Worm (Caenorhabditis elegans) whole organism, L2 larva: ENCODE data around the gene F47B8.1.
"Not testable (repeated sequence)": the region's sequence is repeated elsewhere in the genome, so short reads cannot be mapped to it uniquely, and the experiment has no call there.

ENCODE experiments used
- C34F6.9 ChIP-seq: fragments of 150-350 bp; optimal IDR thresholded peaks from 2 replicates; lab custom pipeline; 2014; ENCODE audit warnings: missing biosample characterization, missing genetic modification characterization
- F13H6.1 ChIP-seq: sonication (generic microtip); optimal IDR thresholded peaks from 2 replicates; lab custom pipeline; 2016; ENCODE audit warnings: missing genetic modification characterization, missing compliant biosample characterization
- R02D3.7 ChIP-seq: fragments of 150-350 bp; optimal IDR thresholded peaks from 2 replicates; lab custom pipeline; 2014; ENCODE audit warnings: missing biosample characterization, missing genetic modification characterization
- ZK546.5 ChIP-seq: sonication (generic microtip); optimal IDR thresholded peaks from 2 replicates; lab custom pipeline; 2017; ENCODE audit warnings: missing biosample characterization, missing genetic modification characterization
- alr-1 ChIP-seq: fragments of 150-350 bp; optimal IDR thresholded peaks from 2 replicates; lab custom pipeline; 2014; ENCODE audit warnings: missing biosample characterization, missing genetic modification characterization
- ceh-16 ChIP-seq: fragments of 150-350 bp; optimal IDR thresholded peaks from 2 replicates; lab custom pipeline; 2014; ENCODE audit warnings: missing biosample characterization, missing genetic modification characterization
- ceh-82 ChIP-seq: fragments of 150-350 bp; optimal IDR thresholded peaks from 2 replicates; lab custom pipeline; 2014; ENCODE audit warnings: missing biosample characterization, missing genetic modification characterization
- crh-2 ChIP-seq: sonication (generic microtip); optimal IDR thresholded peaks from 2 replicates; lab custom pipeline; 2017; ENCODE audit warnings: missing biosample characterization, missing genetic modification characterization
- egl-27 ChIP-seq: sonication (generic microtip); optimal IDR thresholded peaks from 3 replicates; lab custom pipeline; 2017; ENCODE audit warnings: missing biosample characterization, missing genetic modification reagents, missing genetic modification characterization
- elt-1 ChIP-seq: fragments of 150-350 bp; optimal IDR thresholded peaks from 2 replicates; lab custom pipeline; 2014; ENCODE audit warnings: missing biosample characterization, missing genetic modification characterization
- elt-3 ChIP-seq: sonication (generic microtip); optimal IDR thresholded peaks from 2 replicates; lab custom pipeline; 2017; ENCODE audit warnings: missing biosample characterization, missing genetic modification characterization
- fos-1 ChIP-seq: fragments of 150-350 bp; optimal IDR thresholded peaks from 2 replicates; lab custom pipeline; 2014; ENCODE audit warnings: missing biosample characterization, missing genetic modification characterization
- gmeb-1 ChIP-seq: fragments of 150-350 bp; optimal IDR thresholded peaks from 2 replicates; lab custom pipeline; 2014; ENCODE audit warnings: missing biosample characterization, missing genetic modification characterization
- lin-13 ChIP-seq: fragments of 150-350 bp; optimal IDR thresholded peaks from 2 replicates; lab custom pipeline; 2014; ENCODE audit warnings: missing biosample characterization, missing genetic modification reagents, missing genetic modification characterization
- lsy-2 ChIP-seq, 2 experiments: fragments of 150-350 bp in 1 of 2; sonication (generic microtip) in 1 of 2; optimal IDR thresholded peaks; 2 replicates each; lab custom pipeline; 2014 to 2017; ENCODE audit warnings: missing biosample characterization in 2 of 2, missing genetic modification characterization in 2 of 2
- mab-5 ChIP-seq: fragments of 150-350 bp; optimal IDR thresholded peaks from 2 replicates; lab custom pipeline; 2014; ENCODE audit warnings: missing biosample characterization, missing genetic modification characterization
- nhr-10 ChIP-seq: sonication (generic microtip); optimal IDR thresholded peaks from 2 replicates; lab custom pipeline; 2017; ENCODE audit warnings: missing biosample characterization, missing genetic modification characterization
- nhr-11 ChIP-seq: fragments of 150-350 bp; optimal IDR thresholded peaks from 2 replicates; lab custom pipeline; 2014; ENCODE audit warnings: missing biosample characterization, missing genetic modification characterization
- nhr-12 ChIP-seq: fragments of 150-350 bp; optimal IDR thresholded peaks from 2 replicates; lab custom pipeline; 2014; ENCODE audit warnings: missing biosample characterization, missing genetic modification characterization
- nhr-129 ChIP-seq: fragments of 150-350 bp; optimal IDR thresholded peaks from 2 replicates; lab custom pipeline; 2014; ENCODE audit warnings: missing biosample characterization, missing genetic modification characterization
- nhr-237 ChIP-seq: fragments of 150-350 bp; optimal IDR thresholded peaks from 2 replicates; lab custom pipeline; 2014; ENCODE audit warnings: missing biosample characterization, missing genetic modification characterization
- nhr-25 ChIP-seq: fragments of 150-350 bp; sonication (generic microtip); optimal IDR thresholded peaks from 3 replicates; lab custom pipeline; 2014; ENCODE audit warnings: missing biosample characterization, missing genetic modification characterization
- nhr-6 ChIP-seq: fragments of 150-350 bp; optimal IDR thresholded peaks from 2 replicates; lab custom pipeline; 2014; ENCODE audit warnings: missing biosample characterization, missing genetic modification characterization
- sem-4 ChIP-seq: fragments of 150-350 bp; optimal IDR thresholded peaks from 2 replicates; lab custom pipeline; 2014; ENCODE audit warnings: missing biosample characterization, missing genetic modification reagents, missing genetic modification characterization
- sma-3 ChIP-seq: sonication (generic microtip); optimal IDR thresholded peaks from 2 replicates; lab custom pipeline; 2016; ENCODE audit warnings: missing genetic modification reagents, missing genetic modification characterization, missing compliant biosample characterization
- sma-9 ChIP-seq, 2 experiments: fragments of 150-350 bp in 1 of 2; sonication (generic microtip) in 1 of 2; optimal IDR thresholded peaks; 2 replicates each; lab custom pipeline; 2014 to 2016; ENCODE audit warnings: missing genetic modification characterization in 2 of 2, mild to moderate bottlenecking in 1 of 2, missing biosample characterization in 1 of 2, missing compliant biosample characterization in 1 of 2, missing genetic modification reagents in 1 of 2, moderate library complexity in 1 of 2
- unc-55 ChIP-seq: fragments of 150-350 bp; sonication (generic microtip); optimal IDR thresholded peaks from 3 replicates; lab custom pipeline; 2014; ENCODE audit warnings: missing biosample characterization, missing genetic modification reagents, missing genetic modification characterization
- unc-62 ChIP-seq: fragments of 150-350 bp; optimal IDR thresholded peaks from 2 replicates; lab custom pipeline; 2014; ENCODE audit warnings: missing biosample characterization, missing genetic modification reagents, missing genetic modification characterization
- ztf-1 ChIP-seq: fragments of 200-800 bp; sonication (Bioruptor generic); conservative IDR thresholded peaks from 2 replicates; pipeline ENCODE4 v1.3.6; 2022; ENCODE audit warnings: missing genetic modification characterization, missing compliant biosample characterization
- ztf-4 ChIP-seq: fragments of 150-350 bp; optimal IDR thresholded peaks from 2 replicates; lab custom pipeline; 2014; ENCODE audit warnings: missing biosample characterization, missing genetic modification characterization

The F47B8.1 gene

DNA sequence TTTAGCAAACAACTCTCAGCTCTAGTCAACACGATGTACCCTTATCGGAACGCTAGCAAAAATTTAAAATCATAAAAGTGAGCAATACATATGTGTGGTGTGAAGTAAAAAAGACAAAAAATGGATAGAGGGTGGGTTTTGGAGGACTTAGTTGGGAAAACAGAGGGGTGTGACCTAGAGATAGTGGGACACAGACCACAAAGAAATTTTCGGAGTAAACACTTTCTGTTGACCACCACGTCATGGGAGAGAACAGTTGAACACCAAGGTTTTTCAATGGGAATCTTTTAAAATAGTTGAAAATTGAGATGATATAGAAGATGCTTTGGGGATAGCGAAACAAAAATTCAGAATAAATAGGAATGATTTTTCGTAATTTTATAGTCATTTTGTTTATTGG, 3.1 kb upstream of the F47B8.1 start:
- TF ChIP-seq R02D3.7 (tag; lab: Kevin White, UChicago) (no peak), ztf-4 (tag; lab: Kevin White, UChicago) (no peak), nhr-129 (tag; lab: Kevin White, UChicago) (peak; percentile 40), gmeb-1 (no peak), nhr-12 (tag; lab: Kevin White, UChicago) (no peak), ceh-82 (tag; lab: Kevin White, UChicago) (no peak), ZK546.5 (tag; lab: Kevin White, UChicago) (no peak), unc-55 (GFP tag; lab: Kevin White, UChicago) (peak; percentile 19), lin-13 (GFP tag; lab: Kevin White, UChicago) (no peak), alr-1 (no peak), ztf-1 (GFP tag; lab: Robert Waterston, UW) (no peak), C34F6.9 (tag; lab: Kevin White, UChicago) (peak; percentile 7), lsy-2 (tag; optimal IDR thresholded peaks at IDR 0.05; lab: Kevin White, UChicago) (no peak), sem-4 (tag; lab: Kevin White, UChicago) (no peak)
- TF ChIP-seq, all 48 proteins: peak for 3

DNA sequence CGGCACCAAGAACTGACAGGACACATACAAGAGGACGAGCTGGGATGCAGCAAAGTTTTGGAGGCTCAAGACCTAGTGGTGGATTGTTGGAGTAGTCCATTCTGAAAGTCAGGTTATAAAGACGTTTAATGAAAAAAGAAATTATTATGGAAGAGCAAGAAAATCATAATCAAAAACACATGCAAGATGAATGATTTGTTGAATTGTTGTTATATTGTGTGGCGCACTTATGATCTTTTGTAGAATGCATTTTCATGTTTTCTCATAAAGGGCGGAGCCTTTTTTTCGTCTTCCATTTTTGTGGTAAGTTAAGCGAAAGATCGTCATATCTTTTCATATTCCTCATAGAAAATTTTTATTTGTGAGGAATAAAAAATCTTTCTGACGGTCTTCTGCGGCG, 2.4 kb upstream of the F47B8.1 start, which contains the start of gene F47B8.2:
TSS of gene F47B8.2 (minus strand) at position 101 of the 400 bp plus-strand sequence.
- TF ChIP-seq mab-5: no peak
- TF ChIP-seq nhr-237 (tag; lab: Kevin White, UChicago): no peak
- TF ChIP-seq nhr-129 (tag; lab: Kevin White, UChicago): no peak
- no peak for TF ChIP-seq C34F6.9 (tag; lab: Kevin White, UChicago)
- no peak for TF ChIP-seq gmeb-1
- no peak for TF ChIP-seq lsy-2 (tag; optimal IDR thresholded peaks at IDR 0.05; lab: Kevin White, UChicago)
- TF ChIP-seq sma-3 (GFP tag; lab: Kevin White, UChicago): no peak
- TF ChIP-seq nhr-11: no peak
- TF ChIP-seq unc-55 (GFP tag; lab: Kevin White, UChicago): no peak
- no peak for TF ChIP-seq F13H6.1
- no peak for TF ChIP-seq nhr-25 (tag; lab: Kevin White, UChicago)
- no peak for TF ChIP-seq unc-62 (GFP tag; lab: Kevin White, UChicago)
- TF ChIP-seq crh-2 (tag; lab: Kevin White, UChicago): no peak
- TF ChIP-seq sem-4 (tag; lab: Kevin White, UChicago): no peak
- no peak for TF ChIP-seq ceh-82 (tag; lab: Kevin White, UChicago)
- no peak for TF ChIP-seq R02D3.7 (tag; lab: Kevin White, UChicago)

DNA sequence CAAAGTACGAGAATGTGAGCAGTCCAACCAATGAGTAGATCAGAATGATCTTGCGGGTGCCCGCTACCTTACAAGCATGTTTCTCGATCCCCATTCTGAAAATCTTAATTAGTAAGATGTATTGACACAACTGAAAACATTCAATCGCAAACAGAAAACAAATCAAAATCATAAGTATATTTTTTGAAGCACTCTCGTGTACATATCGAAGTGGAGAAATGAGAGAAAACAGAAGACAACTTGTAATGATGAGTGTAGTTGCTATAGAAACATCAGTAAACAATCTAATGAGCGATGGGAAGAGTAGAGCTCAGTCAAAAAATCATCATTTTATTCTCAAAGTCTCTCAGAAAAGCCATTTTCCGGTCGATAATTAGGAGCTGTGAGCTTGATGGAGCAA, 1.4 kb downstream of the F47B8.1 start, which contains the start of gene F14D7.8:
TSS of gene F14D7.8 (minus strand) at position 101 of the 400 bp plus-strand sequence.
- TF ChIP-seq nhr-10 (tag; lab: Kevin White, UChicago): no peak
- TF ChIP-seq elt-3 (tag; lab: Kevin White, UChicago): no peak
- TF ChIP-seq nhr-11: no peak
- TF ChIP-seq egl-27 (tag; lab: Kevin White, UChicago): no peak
- no peak for TF ChIP-seq crh-2 (tag; lab: Kevin White, UChicago)
- no peak for TF ChIP-seq fos-1 (tag; lab: Kevin White, UChicago)
- TF ChIP-seq R02D3.7 (tag; lab: Kevin White, UChicago): no peak
- no peak for TF ChIP-seq nhr-6 (tag; lab: Kevin White, UChicago)

DNA sequence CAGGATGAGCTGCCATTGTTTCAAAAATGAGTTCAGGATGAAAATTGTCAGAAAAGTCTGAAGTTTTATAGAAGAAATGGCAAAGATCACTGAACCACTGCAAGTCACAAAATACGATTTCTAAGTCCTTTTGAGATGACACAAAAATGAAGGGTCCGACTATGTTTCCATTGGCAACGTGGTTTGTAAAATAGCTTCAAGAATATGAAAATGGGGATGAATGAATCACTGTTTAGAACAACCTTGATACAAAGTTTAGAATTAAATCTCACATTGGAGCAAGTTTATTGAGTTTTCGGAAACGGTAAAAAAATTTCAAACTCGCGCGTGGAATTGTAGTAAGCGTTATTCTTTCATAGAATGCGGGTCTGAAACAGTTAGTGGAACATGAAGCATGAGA, 3.0 kb downstream of the F47B8.1 start, which contains the start of gene ddn-3:
TSS of gene ddn-3 (minus strand) at position 101 of the 400 bp plus-strand sequence.
- TF ChIP-seq lsy-2 (tag; optimal IDR thresholded peaks at IDR 0.05; lab: Kevin White, UChicago) (no peak), sma-9 (GFP tag; optimal IDR thresholded peaks at IDR 0.05; lab: Kevin White, UChicago) (no peak), sma-9 (tag; optimal IDR thresholded peaks at IDR 0.05; lab: Kevin White, UChicago) (no peak)

DNA sequence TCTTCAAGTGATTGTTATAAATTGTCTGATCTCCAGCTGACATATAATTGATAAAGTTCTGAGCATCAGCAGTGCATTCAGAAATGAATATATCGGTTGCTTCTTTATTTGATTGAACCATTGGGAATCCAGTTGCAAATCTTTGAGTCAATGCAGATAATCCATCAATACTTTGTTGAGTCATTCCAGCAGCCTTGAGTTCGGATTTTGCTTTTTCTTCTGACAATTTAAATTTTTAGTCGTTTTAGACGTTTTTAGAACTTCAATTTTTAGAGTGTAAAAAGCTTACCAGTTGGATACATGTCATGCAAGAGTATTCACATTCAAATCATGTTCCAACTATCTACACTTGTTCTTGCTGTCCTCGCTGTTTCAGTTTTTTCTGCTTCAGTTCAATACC, 4.5 kb downstream of the F47B8.1 start, which contains the start of gene F14D7.14:
TSS of gene F14D7.14 (plus strand) at position 301 of the 400 bp plus-strand sequence.
- not testable (repeated sequence) for TF ChIP-seq nhr-25, ceh-16, elt-1 (tag; lab: Kevin White, UChicago)

DNA sequence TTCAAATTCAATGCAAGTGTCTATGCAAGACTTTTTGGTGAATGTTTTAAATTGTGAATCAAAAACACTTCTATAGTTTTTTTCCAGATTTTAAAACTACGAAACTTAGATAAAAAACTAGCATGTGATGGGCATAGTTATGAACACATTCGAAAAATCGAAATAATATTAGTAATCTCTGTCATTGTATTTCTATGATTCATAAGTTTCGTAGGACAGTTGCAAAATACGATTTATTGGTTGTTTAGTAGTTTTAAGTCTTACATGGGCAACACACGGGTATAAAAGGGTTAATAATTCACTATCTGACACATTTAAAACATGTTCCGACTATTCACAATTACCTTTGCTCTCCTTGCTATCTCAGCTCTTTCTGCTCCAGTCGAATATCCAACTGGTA, 6.0 kb downstream of the F47B8.1 start, which contains the start of gene spig-5:
TSS of gene spig-5 (plus strand) at position 301 of the 400 bp plus-strand sequence.
- TF ChIP-seq mab-5; elt-3 (tag; lab: Kevin White, UChicago); C34F6.9 (tag; lab: Kevin White, UChicago): not testable (repeated sequence)
